Worm (Caenorhabditis elegans) whole organism, L4/young adult: ENCODE results near the gene nhr-118.

ENCODE experiments used
- W03F9.2 ChIP-seq: fragments of 150-350 bp; optimal IDR thresholded peaks from 2 replicates; lab custom pipeline; 2014; ENCODE audit warnings: missing biosample characterization, missing genetic modification characterization
- dao-5 ChIP-seq: sonication (generic microtip); optimal IDR thresholded peaks from 2 replicates; lab custom pipeline; 2016; ENCODE audit warnings: missing genotype, missing genetic modification characterization, moderate library complexity, missing compliant biosample characterization
- him-1 ChIP-seq: sonication (generic microtip); optimal IDR thresholded peaks from 2 replicates; lab custom pipeline; 2016; ENCODE audit warnings: missing genotype, missing genetic modification reagents, missing genetic modification characterization, missing compliant biosample characterization

- TF ChIP-seq him-1 (tag; lab: Kevin White, UChicago) (no peak), dao-5 (no peak), W03F9.2 (tag; lab: Kevin White, UChicago) (no peak)
These were observed 48.5 kb upstream of the nhr-118 start for ce11 chrV:4359127-4359526.
